Worm (Caenorhabditis elegans) whole organism, L3 larva: ENCODE data around the gene col-71.

Experiments
- ZK546.5 ChIP-seq: sonication (generic microtip); optimal IDR thresholded peaks from 2 replicates; lab custom pipeline; 2017; ENCODE audit warnings: missing biosample characterization, missing genetic modification characterization
- aly-2 ChIP-seq: fragments of 150-350 bp; optimal IDR thresholded peaks from 2 replicates; lab custom pipeline; 2014; ENCODE audit warnings: missing biosample characterization, missing genetic modification characterization
- ama-1 ChIP-seq: fragments of 150-350 bp; optimal IDR thresholded peaks from 2 replicates; lab custom pipeline; 2018
- ceh-28 ChIP-seq: fragments of 150-350 bp; optimal IDR thresholded peaks from 2 replicates; lab custom pipeline; 2014; ENCODE audit warnings: missing biosample characterization, missing genetic modification reagents, missing genetic modification characterization
- daf-12 ChIP-seq: fragments of 150-350 bp; optimal IDR thresholded peaks from 2 replicates; lab custom pipeline; 2014; ENCODE audit warnings: missing biosample characterization, missing genetic modification reagents, missing genetic modification characterization
- egl-27 ChIP-seq: sonication (generic microtip); optimal IDR thresholded peaks from 4 replicates; lab custom pipeline; 2017; ENCODE audit warnings: missing biosample characterization, missing genetic modification reagents, missing genetic modification characterization
- egl-5 ChIP-seq: fragments of 150-350 bp; optimal IDR thresholded peaks from 2 replicates; lab custom pipeline; 2017; ENCODE audit warnings: missing biosample characterization, missing genetic modification reagents, missing genetic modification characterization, inconsistent platforms
- elt-1 ChIP-seq: fragments of 150-350 bp; optimal IDR thresholded peaks from 2 replicates; lab custom pipeline; 2014; ENCODE audit warnings: missing biosample characterization, missing genetic modification characterization
- elt-3 ChIP-seq, 3 experiments: fragments of 150-350 bp in 1 of 3; sonication (generic microtip) in 2 of 3; optimal IDR thresholded peaks; 2 replicates in 2 of 3; 4 replicates in 1 of 3; lab custom pipeline; 2014 to 2017; ENCODE audit warnings: missing biosample characterization in 3 of 3, missing genetic modification characterization in 3 of 3
- fkh-10 ChIP-seq: sonication (generic microtip); optimal IDR thresholded peaks from 2 replicates; lab custom pipeline; 2017; ENCODE audit warnings: missing biosample characterization, missing genetic modification reagents, missing genetic modification characterization
- fkh-2 ChIP-seq: fragments of 150-350 bp; optimal IDR thresholded peaks from 2 replicates; lab custom pipeline; 2014; ENCODE audit warnings: missing biosample characterization, missing genetic modification reagents, missing genetic modification characterization
- fos-1 ChIP-seq: fragments of 150-350 bp; optimal IDR thresholded peaks from 2 replicates; lab custom pipeline; 2014; ENCODE audit warnings: missing biosample characterization, missing genetic modification characterization
- lin-15B ChIP-seq: fragments of 150-350 bp; optimal IDR thresholded peaks from 2 replicates; lab custom pipeline; 2014; ENCODE audit warnings: missing biosample characterization, missing genetic modification characterization
- lin-39 ChIP-seq: fragments of 150-350 bp; optimal IDR thresholded peaks from 2 replicates; lab custom pipeline; 2018; ENCODE audit warnings: missing biosample characterization, missing genetic modification reagents, missing genetic modification characterization
- lsy-12 ChIP-seq: sonication (generic microtip); optimal IDR thresholded peaks from 2 replicates; lab custom pipeline; 2016; ENCODE audit warnings: mild to moderate bottlenecking, missing genetic modification characterization, missing compliant biosample characterization
- mdl-1 ChIP-seq: fragments of 150-350 bp; optimal IDR thresholded peaks from 2 replicates; lab custom pipeline; 2014; ENCODE audit warnings: missing biosample characterization, missing genetic modification characterization
- nfya-1 ChIP-seq: sonication (generic microtip); optimal IDR thresholded peaks from 2 replicates; lab custom pipeline; 2017; ENCODE audit warnings: missing genetic modification characterization, mild to moderate bottlenecking, missing compliant biosample characterization, antibody characterized with exemption, moderate library complexity; ENCODE audit not compliant: insufficient read depth
- nhr-11 ChIP-seq: fragments of 150-350 bp; optimal IDR thresholded peaks from 2 replicates; lab custom pipeline; 2014; ENCODE audit warnings: missing biosample characterization, missing genetic modification characterization
- nhr-12 ChIP-seq: fragments of 150-350 bp; optimal IDR thresholded peaks from 2 replicates; lab custom pipeline; 2014; ENCODE audit warnings: missing biosample characterization, missing genetic modification characterization
- nhr-23 ChIP-seq: fragments of 150-350 bp; optimal IDR thresholded peaks from 2 replicates; lab custom pipeline; 2014; ENCODE audit warnings: missing biosample characterization, missing genetic modification reagents, missing genetic modification characterization
- nhr-237 ChIP-seq: fragments of 150-350 bp; optimal IDR thresholded peaks from 2 replicates; lab custom pipeline; 2014; ENCODE audit warnings: missing biosample characterization, missing genetic modification characterization
- nhr-25 ChIP-seq: sonication (generic microtip); optimal IDR thresholded peaks from 2 replicates; lab custom pipeline; 2017; ENCODE audit warnings: missing biosample characterization, missing genetic modification characterization
- nhr-43 ChIP-seq: sonication (generic microtip); optimal IDR thresholded peaks from 2 replicates; lab custom pipeline; 2016; ENCODE audit warnings: mild to moderate bottlenecking, missing genetic modification characterization, missing compliant biosample characterization; ENCODE audit not compliant: poor library complexity, severe bottlenecking
- nhr-67 ChIP-seq: fragments of 150-350 bp; optimal IDR thresholded peaks from 2 replicates; lab custom pipeline; 2014; ENCODE audit warnings: missing biosample characterization, missing genetic modification characterization
- nhr-77 ChIP-seq: fragments of 150-350 bp; optimal IDR thresholded peaks from 2 replicates; lab custom pipeline; 2014; ENCODE audit warnings: missing biosample characterization, missing genetic modification characterization
- pha-4 ChIP-seq: fragments of 150-350 bp; optimal IDR thresholded peaks from 2 replicates; lab custom pipeline; 2014; ENCODE audit warnings: missing biosample characterization, missing genetic modification reagents, missing genetic modification characterization
- pqm-1 ChIP-seq: fragments of 150-350 bp; optimal IDR thresholded peaks from 2 replicates; lab custom pipeline; 2017; ENCODE audit warnings: missing biosample characterization, missing genetic modification characterization, inconsistent platforms
- sea-2 ChIP-seq: fragments of 150-350 bp; sonication (generic microtip); optimal IDR thresholded peaks from 4 replicates; lab custom pipeline; 2014; ENCODE audit warnings: missing biosample characterization, missing genetic modification reagents, missing genetic modification characterization
- skn-1 ChIP-seq: fragments of 150-350 bp; optimal IDR thresholded peaks from 2 replicates; lab custom pipeline; 2014; ENCODE audit warnings: missing biosample characterization, missing genetic modification characterization
- snpc-4 ChIP-seq: fragments of 150-350 bp; optimal IDR thresholded peaks from 2 replicates; lab custom pipeline; 2014; ENCODE audit warnings: missing biosample characterization, missing genetic modification characterization
- unc-39 ChIP-seq: sonication (generic microtip); optimal IDR thresholded peaks from 4 replicates; lab custom pipeline; 2017; ENCODE audit warnings: missing biosample characterization, missing genetic modification characterization

col-71 gene

ce11 chrII:3477171-3477570 is 25.2 kb downstream of the col-71 start, which contains the start of gene fbxb-104:
Gene fbxb-104, minus strand, starts transcription at chrII:3477271.
- TF ChIP-seq nhr-43, result no peak

- TF ChIP-seq unc-39 (tag; lab: Kevin White, UChicago), result no peak
- no peak for TF ChIP-seq lin-39 (tag; lab: Kevin White, UChicago)
- TF ChIP-seq fkh-10 (GFP tag; lab: Kevin White, UChicago), result no peak
- no peak for TF ChIP-seq fkh-2
- no peak for TF ChIP-seq pha-4 (tag; lab: Kevin White, UChicago)
- no peak for TF ChIP-seq fos-1 (tag; lab: Kevin White, UChicago)
- no peak for TF ChIP-seq egl-5 (tag; lab: Kevin White, UChicago)
- TF ChIP-seq ama-1 (lab: Kevin White, UChicago), result no peak
- no peak for TF ChIP-seq nhr-11
- TF ChIP-seq nhr-25 (tag; lab: Kevin White, UChicago), result no peak
- no peak for TF ChIP-seq elt-3 (tag; optimal IDR thresholded peaks at IDR 0.05; lab: Kevin White, UChicago)
- TF ChIP-seq nhr-77 (tag; lab: Kevin White, UChicago), result no peak
- TF ChIP-seq aly-2 (tag; lab: Kevin White, UChicago), result no peak
- TF ChIP-seq snpc-4 (tag; lab: Kevin White, UChicago), result no peak
- TF ChIP-seq lin-15B (tag; lab: Kevin White, UChicago), result no peak
- TF ChIP-seq lsy-12 (tag; lab: Kevin White, UChicago), result no peak
- no peak for TF ChIP-seq nfya-1 (tag; lab: Kevin White, UChicago)
- no peak for TF ChIP-seq elt-1
Measured at ce11 chrII:3476536-3476935, 25.8 kb downstream of the col-71 start.

ce11 chrII:3473744-3474143 is 28.6 kb downstream of the col-71 start, which contains the start of gene sdz-32:
Gene sdz-32, plus strand, starts transcription at chrII:3474044.
- TF ChIP-seq elt-3 (tag; optimal IDR thresholded peaks at IDR 0.05; lab: Kevin White, UChicago), result no peak
- TF ChIP-seq, all 47 proteins: peak for 0

- no peak for TF ChIP-seq sea-2 (GFP tag; lab: Kevin White, UChicago)
- TF ChIP-seq elt-1, result no peak
- no peak for TF ChIP-seq ZK546.5
- TF ChIP-seq skn-1 (tag; lab: Kevin White, UChicago), result no peak
- TF ChIP-seq ama-1 (lab: Kevin White, UChicago), result no peak
- TF ChIP-seq ceh-28 (tag; lab: Kevin White, UChicago), result no peak
- TF ChIP-seq fkh-2, result no peak
- no peak for TF ChIP-seq fkh-10 (GFP tag; lab: Kevin White, UChicago)
- TF ChIP-seq daf-12, result no peak
- no peak for TF ChIP-seq mdl-1 (tag; lab: Kevin White, UChicago)
- TF ChIP-seq nhr-237 (tag; lab: Kevin White, UChicago), result no peak
Measured at ce11 chrII:3472817-3473216, 29.6 kb downstream of the col-71 start, which contains the start of gene Y49F6B.6. Gene Y49F6B.6, plus strand, starts transcription at chrII:3473117.

ce11 chrII:3472316-3472715 is 30.1 kb downstream of the col-71 start, which contains the start of gene Y49F6B.12:
Gene Y49F6B.12, minus strand, starts transcription at chrII:3472416.
- TF ChIP-seq pha-4 (tag; lab: Kevin White, UChicago) (no peak), nhr-23 (tag; lab: Kevin White, UChicago) (no peak), nhr-11 (no peak), nhr-77 (tag; lab: Kevin White, UChicago) (no peak), fkh-10 (GFP tag; lab: Kevin White, UChicago) (no peak), elt-1 (no peak), nhr-67 (tag; lab: Kevin White, UChicago) (no peak), nhr-25 (tag; lab: Kevin White, UChicago) (no peak), lsy-12 (tag; lab: Kevin White, UChicago) (no peak), aly-2 (tag; lab: Kevin White, UChicago) (no peak)

ce11 chrII:3471603-3472002 is 30.8 kb downstream of the col-71 start, which contains the start of gene Y49F6B.13:
Gene Y49F6B.13, minus strand, starts transcription at chrII:3471703.
- TF ChIP-seq nhr-12 (no peak), egl-27 (tag; lab: Kevin White, UChicago) (no peak), pqm-1 (tag; lab: Kevin White, UChicago) (no peak), daf-12 (no peak), mdl-1 (tag; lab: Kevin White, UChicago) (no peak), lsy-12 (tag; lab: Kevin White, UChicago) (no peak), nhr-23 (tag; lab: Kevin White, UChicago) (no peak)
